Worm (Caenorhabditis elegans) whole organism, young adult: Measurements from ENCODE around the gene zmp-2.
A peak's percentile ranks its signal among the peaks of the same experiment; 100 is the strongest.

Source experiments
- B0019.2 ChIP-seq: fragments of 200-800 bp; sonication (Bioruptor generic); conservative IDR thresholded peaks from 2 replicates; pipeline ENCODE4 v1.3.6; 2022; ENCODE audit warnings: missing genetic modification reagents, missing genetic modification characterization, missing compliant biosample characterization
- B0261.1 ChIP-seq: sonication (generic microtip); optimal IDR thresholded peaks from 2 replicates; lab custom pipeline; 2016; ENCODE audit warnings: mild to moderate bottlenecking, missing genetic modification characterization, moderate library complexity, missing compliant biosample characterization
- C06A6.2 ChIP-seq: fragments of 200-800 bp; sonication (Bioruptor generic); conservative IDR thresholded peaks from 2 replicates; pipeline ENCODE4 v1.3.6; 2022; ENCODE audit warnings: missing genetic modification characterization, missing compliant biosample characterization
- F10E7.11 ChIP-seq: sonication (generic microtip); optimal IDR thresholded peaks from 2 replicates; lab custom pipeline; 2017; ENCODE audit warnings: mild to moderate bottlenecking, missing genetic modification characterization, moderate library complexity, missing compliant biosample characterization
- F33H1.4 ChIP-seq: fragments of 200-800 bp; sonication (Bioruptor generic); IDR thresholded peaks from 2 replicates; pipeline ENCODE4 v1.3.6; 2022; ENCODE audit warnings: missing genetic modification reagents, missing genetic modification characterization, missing compliant biosample characterization
- F52B5.7 ChIP-seq: sonication (generic microtip); optimal IDR thresholded peaks from 2 replicates; lab custom pipeline; 2016; ENCODE audit warnings: mild to moderate bottlenecking, missing genetic modification characterization, missing compliant biosample characterization
- F55B11.4 ChIP-seq: sonication (generic microtip); optimal IDR thresholded peaks from 2 replicates; lab custom pipeline; 2016; ENCODE audit warnings: missing compliant biosample characterization, missing genetic modification characterization, borderline replicate concordance; ENCODE audit not compliant: insufficient read depth
- K11D2.4 ChIP-seq: fragments of 200-800 bp; sonication (Bioruptor generic); IDR thresholded peaks from 2 replicates; pipeline ENCODE4 v1.3.6; 2022; ENCODE audit warnings: missing genetic modification reagents, missing genetic modification characterization, missing compliant biosample characterization
- Y53G8AR.9 ChIP-seq: fragments of 200-800 bp; sonication (Bioruptor generic); conservative IDR thresholded peaks from 2 replicates; pipeline ENCODE4 v1.3.6; 2022; ENCODE audit warnings: missing genetic modification reagents, missing genetic modification characterization, missing compliant biosample characterization
- Y67H2A.10 ChIP-seq: fragments of 200-800 bp; sonication (Bioruptor generic); conservative IDR thresholded peaks from 2 replicates; pipeline ENCODE4 v1.3.6; 2022; ENCODE audit warnings: missing genetic modification reagents, missing genetic modification characterization, missing compliant biosample characterization
- Y79H2A.3 ChIP-seq: fragments of 200-800 bp; sonication (Bioruptor generic); conservative IDR thresholded peaks from 2 replicates; pipeline ENCODE4 v1.3.6; 2022; ENCODE audit warnings: missing genetic modification reagents, missing genetic modification characterization, missing compliant biosample characterization
- Y95B8A.8 ChIP-seq: fragments of 200-800 bp; sonication (Bioruptor generic); IDR thresholded peaks from 2 replicates; pipeline ENCODE4 v1.3.6; 2022; ENCODE audit warnings: missing genetic modification reagents, missing genetic modification characterization, missing compliant biosample characterization
- ZK185.1 ChIP-seq: sonication (generic microtip); optimal IDR thresholded peaks from 2 replicates; lab custom pipeline; 2016; ENCODE audit warnings: mild to moderate bottlenecking, missing genetic modification characterization, missing compliant biosample characterization; ENCODE audit not compliant: poor library complexity, severe bottlenecking
- ama-1 ChIP-seq, 3 experiments: fragments of 150-350 bp in 1 of 3; sonication (generic microtip) in 2 of 3; optimal IDR thresholded peaks; 2 replicates each; lab custom pipeline; 2014 to 2018; ENCODE audit warnings: missing biosample characterization in 2 of 3, missing genetic modification characterization in 2 of 3, missing genetic modification reagents in 2 of 3
- athp-1 ChIP-seq: sonication (generic microtip); optimal IDR thresholded peaks from 2 replicates; lab custom pipeline; 2017; ENCODE audit warnings: mild to moderate bottlenecking, missing genetic modification characterization, missing compliant biosample characterization
- attf-6 ChIP-seq: fragments of 200-800 bp; sonication (Bioruptor generic); IDR thresholded peaks from 2 replicates; pipeline ENCODE4 v1.3.6; 2022; ENCODE audit warnings: missing genetic modification reagents, missing genetic modification characterization, missing compliant biosample characterization
- ceh-100 ChIP-seq: fragments of 200-800 bp; sonication (Bioruptor generic); IDR thresholded peaks from 2 replicates; pipeline ENCODE4 v1.3.6; 2022; ENCODE audit warnings: missing genetic modification reagents, missing genetic modification characterization, missing compliant biosample characterization
- ceh-27 ChIP-seq: fragments of 200-800 bp; sonication (Bioruptor generic); optimal IDR thresholded peaks from 2 replicates; lab custom pipeline; 2018; ENCODE audit warnings: mild to moderate bottlenecking, missing genetic modification characterization, moderate library complexity, missing compliant biosample characterization
- ceh-58 ChIP-seq: fragments of 200-800 bp; sonication (Bioruptor generic); IDR thresholded peaks from 2 replicates; pipeline ENCODE4 v1.3.6; 2022; ENCODE audit warnings: missing genetic modification characterization, missing compliant biosample characterization
- ceh-91 ChIP-seq: fragments of 200-800 bp; sonication (Bioruptor generic); IDR thresholded peaks from 2 replicates; pipeline ENCODE4 v1.3.6; 2022; ENCODE audit warnings: missing genetic modification reagents, missing genetic modification characterization, missing compliant biosample characterization
- chd-7 ChIP-seq: sonication (generic microtip); optimal IDR thresholded peaks from 2 replicates; lab custom pipeline; 2016; ENCODE audit warnings: mild to moderate bottlenecking, missing genetic modification characterization, moderate library complexity, missing compliant biosample characterization
- ekl-4 ChIP-seq: fragments of 200-800 bp; sonication (Bioruptor generic); IDR thresholded peaks from 2 replicates; pipeline ENCODE4 v1.3.6; 2022; ENCODE audit warnings: missing genetic modification reagents, missing genetic modification characterization, missing compliant biosample characterization
- ets-4 ChIP-seq: fragments of 200-800 bp; sonication (Bioruptor generic); optimal IDR thresholded peaks from 2 replicates; lab custom pipeline; 2018; ENCODE audit warnings: mild to moderate bottlenecking, missing genetic modification characterization, missing compliant biosample characterization
- hlh-12 ChIP-seq: sonication (generic microtip); optimal IDR thresholded peaks from 2 replicates; lab custom pipeline; 2016; ENCODE audit warnings: missing genetic modification characterization, missing compliant biosample characterization
- hmg-1.2 ChIP-seq: fragments of 200-800 bp; sonication (Bioruptor generic); IDR thresholded peaks from 2 replicates; pipeline ENCODE4 v1.3.6; 2022; ENCODE audit warnings: missing genetic modification reagents, missing genetic modification characterization, missing compliant biosample characterization
- hsf-1 ChIP-seq: fragments of 200-800 bp; sonication (Bioruptor generic); IDR thresholded peaks from 2 replicates; pipeline ENCODE4 v1.3.6; 2022; ENCODE audit warnings: missing genetic modification reagents, missing genetic modification characterization, missing compliant biosample characterization
- lin-35 ChIP-seq, 3 experiments: fragments of 150-350 bp in 2 of 3; sonication (generic microtip) in 1 of 3; optimal IDR thresholded peaks; 2 replicates each; lab custom pipeline; 2014 to 2018; ENCODE audit warnings: missing biosample characterization in 3 of 3, missing genetic modification characterization in 3 of 3, missing genetic modification reagents in 3 of 3
- lir-1 ChIP-seq: fragments of 200-800 bp; sonication (Bioruptor generic); conservative IDR thresholded peaks from 2 replicates; pipeline ENCODE4 v1.3.6; 2022; ENCODE audit warnings: missing genetic modification reagents, missing genetic modification characterization, missing compliant biosample characterization
- madf-10 ChIP-seq: sonication (generic microtip); optimal IDR thresholded peaks from 2 replicates; lab custom pipeline; 2016; ENCODE audit warnings: mild to moderate bottlenecking, missing genetic modification characterization, missing compliant biosample characterization
- madf-8 ChIP-seq: fragments of 200-800 bp; sonication (Bioruptor generic); conservative IDR thresholded peaks from 2 replicates; pipeline ENCODE4 v1.3.6; 2022; ENCODE audit warnings: missing genetic modification reagents, missing genetic modification characterization, missing compliant biosample characterization
- mcd-1 ChIP-seq: fragments of 200-800 bp; sonication (Bioruptor generic); IDR thresholded peaks from 2 replicates; pipeline ENCODE4 v1.3.6; 2022; ENCODE audit warnings: missing genetic modification reagents, missing genetic modification characterization, missing compliant biosample characterization
- nfyb-1 ChIP-seq: fragments of 200-800 bp; sonication (Bioruptor generic); IDR thresholded peaks from 2 replicates; pipeline ENCODE4 v1.3.6; 2022; ENCODE audit warnings: missing genetic modification reagents, missing genetic modification characterization, missing compliant biosample characterization
- nhr-120 ChIP-seq: fragments of 200-800 bp; sonication (Bioruptor generic); IDR thresholded peaks from 2 replicates; pipeline ENCODE4 v1.3.6; 2022; ENCODE audit warnings: missing genetic modification characterization, missing compliant biosample characterization
- nhr-27 ChIP-seq: fragments of 200-800 bp; sonication (Bioruptor generic); optimal IDR thresholded peaks from 2 replicates; lab custom pipeline; 2018; ENCODE audit warnings: mild to moderate bottlenecking, missing genetic modification characterization, moderate library complexity, missing compliant biosample characterization
- pbrm-1 ChIP-seq: fragments of 200-800 bp; sonication (Bioruptor generic); IDR thresholded peaks from 2 replicates; pipeline ENCODE4 v1.3.6; 2022; ENCODE audit warnings: missing genetic modification reagents, missing genetic modification characterization, missing compliant biosample characterization
- pha-4 ChIP-seq: fragments of 150-350 bp; sonication (generic microtip); optimal IDR thresholded peaks from 2 replicates; lab custom pipeline; 2014; ENCODE audit warnings: missing biosample characterization, missing genetic modification reagents, missing genetic modification characterization
- sdz-38 ChIP-seq: sonication (generic microtip); optimal IDR thresholded peaks from 2 replicates; lab custom pipeline; 2016; ENCODE audit warnings: missing genotype, missing genetic modification characterization, missing compliant biosample characterization
- sptf-2 ChIP-seq: fragments of 200-800 bp; sonication (Bioruptor generic); optimal IDR thresholded peaks from 2 replicates; lab custom pipeline; 2018; ENCODE audit warnings: mild to moderate bottlenecking, missing genetic modification characterization, missing compliant biosample characterization
- tlf-1 ChIP-seq: fragments of 200-800 bp; sonication (Bioruptor generic); optimal IDR thresholded peaks from 2 replicates; lab custom pipeline; 2018; ENCODE audit warnings: mild to moderate bottlenecking, missing genetic modification characterization, missing compliant biosample characterization
- ztf-25 ChIP-seq: fragments of 200-800 bp; sonication (Bioruptor generic); IDR thresholded peaks from 2 replicates; pipeline ENCODE4 v1.3.6; 2022; ENCODE audit warnings: missing genetic modification reagents, missing genetic modification characterization, missing compliant biosample characterization

The zmp-2 gene

DNA sequence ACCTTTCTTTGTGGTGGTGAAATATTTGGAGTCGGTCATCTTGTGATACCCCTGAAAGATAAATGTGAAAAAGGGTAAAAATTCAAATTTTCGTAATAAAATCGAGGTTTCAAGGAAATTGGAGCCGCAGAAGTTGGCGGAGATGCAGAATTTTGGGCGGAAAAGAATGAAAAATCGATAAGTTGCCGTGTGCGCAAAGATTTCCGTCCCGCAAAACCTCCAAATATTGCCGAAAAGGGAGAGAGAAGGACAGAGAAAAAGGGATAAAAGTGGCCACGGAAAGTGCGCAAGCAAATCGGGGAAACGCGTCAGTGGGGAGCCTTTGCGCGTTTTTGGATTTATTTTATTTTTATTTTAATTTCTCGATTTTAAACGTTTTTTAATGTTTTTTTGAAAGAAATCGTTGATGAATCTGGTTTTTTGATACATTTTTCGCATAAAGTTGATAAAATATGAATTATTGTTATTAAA lies 39.2 kb upstream of the zmp-2 start, which contains the start of gene apb-1 (continued):
- TF ChIP-seq F52B5.7 (tag; lab: Kevin White, UChicago) (no peak), lin-35 (GFP tag; optimal IDR thresholded peaks at IDR 0.05; lab: Kevin White, UChicago) (peak in 2 of 3 experiments; percentile 51 to 94), C06A6.2 (peak; percentile 83), pbrm-1 (GFP tag; lab: Robert Waterston, UW) (peak; percentile 82), Y79H2A.3 (GFP tag; lab: Robert Waterston, UW) (no peak), ama-1 (optimal IDR thresholded peaks at IDR 0.05; lab: Kevin White, UChicago) (peak; percentile 20), ama-1 (GFP tag; optimal IDR thresholded peaks at IDR 0.05; lab: Kevin White, UChicago) (peak in 1 of 2 experiments; percentile 58), nfyb-1 (GFP tag; lab: Robert Waterston, UW) (peak; percentile 93), K11D2.4 (no peak), F55B11.4 (tag; lab: Kevin White, UChicago) (no peak), madf-10 (tag; lab: Kevin White, UChicago) (peak; percentile 62), hsf-1 (GFP tag; lab: Robert Waterston, UW) (no peak; the same call in 1 of the 2 replicates), tlf-1 (GFP tag; lab: Kevin White, UChicago) (peak; percentile 79), F33H1.4 (GFP tag; lab: Robert Waterston, UW) (peak; percentile 87), mcd-1 (GFP tag; lab: Robert Waterston, UW) (peak; percentile 93), hmg-1.2 (GFP tag; lab: Robert Waterston, UW) (peak; percentile 61), Y95B8A.8 (GFP tag; lab: Robert Waterston, UW) (0 out of 2 replicates have a peak, but pooled peaks have one; percentile 61), attf-6 (0 out of 2 replicates have a peak, but pooled peaks have one; percentile 55), Y53G8AR.9 (peak; percentile 94), athp-1 (tag; lab: Kevin White, UChicago) (peak; percentile 83), B0019.2 (no peak), ceh-100 (GFP tag; lab: Robert Waterston, UW) (peak; percentile 69), ZK185.1 (tag; lab: Kevin White, UChicago) (no peak), B0261.1 (tag; lab: Kevin White, UChicago) (no peak), F10E7.11 (tag; lab: Kevin White, UChicago) (no peak), nhr-120 (GFP tag; lab: Robert Waterston, UW) (no peak), sptf-2 (GFP tag; lab: Kevin White, UChicago) (no peak), nhr-27 (tag; lab: Kevin White, UChicago) (no peak), Y67H2A.10 (GFP tag; lab: Robert Waterston, UW) (0 out of 2 replicates have a peak, but pooled peaks have one; percentile 6), madf-8 (GFP tag; lab: Robert Waterston, UW) (peak; percentile 70), chd-7 (tag; lab: Kevin White, UChicago) (no peak), lir-1 (peak; percentile 56; the same call in 1 of the 2 replicates), ceh-58 (GFP tag; lab: Robert Waterston, UW) (no peak), ets-4 (GFP tag; lab: Kevin White, UChicago) (no peak), sdz-38 (tag; lab: Kevin White, UChicago) (no peak), hlh-12 (no peak)

DNA sequence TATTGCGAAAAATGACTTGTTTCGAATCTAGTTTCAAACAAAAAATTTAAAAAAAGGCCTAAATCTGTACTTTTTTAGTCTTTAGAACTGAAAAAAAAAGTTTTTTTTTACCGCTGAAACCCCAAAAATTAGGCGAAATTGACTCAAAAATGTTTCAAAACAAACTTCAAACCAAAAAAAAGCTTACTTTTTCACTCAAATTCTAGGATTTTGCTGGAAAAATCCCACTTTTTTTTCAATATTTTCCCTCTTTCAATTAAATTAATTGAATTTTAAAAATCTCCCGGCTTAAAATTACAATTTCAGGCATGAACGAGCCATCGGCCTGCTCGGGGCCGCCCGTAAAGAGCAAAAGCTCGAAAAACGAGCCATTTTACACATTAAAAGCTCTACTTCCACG lies 38.4 kb upstream of the zmp-2 start, which contains the start of gene mdt-19:
TSS of gene mdt-19 (plus strand) at position 301 of the 400 bp plus-strand sequence.
- TF ChIP-seq ceh-91 (GFP tag; lab: Robert Waterston, UW) = no peak
- TF ChIP-seq ekl-4 (GFP tag; lab: Robert Waterston, UW) = no peak
- TF ChIP-seq ztf-25 = no peak
- no peak for TF ChIP-seq Y67H2A.10 (GFP tag; lab: Robert Waterston, UW)
- no peak for TF ChIP-seq pha-4 (tag; lab: Kevin White, UChicago)
- TF ChIP-seq ama-1 (optimal IDR thresholded peaks at IDR 0.05; lab: Kevin White, UChicago) = no peak
- TF ChIP-seq ama-1 (GFP tag; optimal IDR thresholded peaks at IDR 0.05; lab: Kevin White, UChicago) = no peak
- no peak for TF ChIP-seq ceh-27 (GFP tag; lab: Kevin White, UChicago)
- TF ChIP-seq, all 124 proteins: peak for 0
